Worm (Caenorhabditis elegans): ENCODE results near the gene C08F1.10.
"Not testable (repeated sequence)": the region's sequence is repeated elsewhere in the genome, so short reads cannot be mapped to it uniquely, and the experiment has no call there.

The C08F1.10 gene

DNA sequence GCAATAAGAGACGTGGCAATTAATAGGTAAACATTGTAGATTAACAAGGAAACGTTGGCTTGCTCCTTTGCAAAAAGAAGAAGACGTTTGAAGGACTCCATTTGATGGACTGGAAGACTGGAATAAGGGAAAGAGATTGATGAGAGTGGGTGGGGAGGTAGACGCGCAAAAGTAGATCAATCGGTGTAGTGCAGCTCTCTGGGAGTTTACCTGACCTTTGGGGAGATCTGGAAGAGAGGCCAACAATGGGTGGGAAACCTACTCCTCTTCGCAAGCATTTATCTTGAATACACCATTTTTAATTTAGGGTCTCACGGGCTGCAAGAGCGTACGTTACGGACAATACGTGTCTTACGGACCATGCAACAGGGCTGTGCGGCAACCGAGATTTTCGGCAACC is 20.2 kb upstream of the C08F1.10 start, which contains the start of gene C08F1.12:
TSS of gene C08F1.12 (minus strand) at position 101 of the 400 bp plus-strand sequence.
- TF ChIP-seq ztf-29 (GFP tag; IDR thresholded peaks at IDR 0.05), result no peak
- no peak for TF ChIP-seq klf-2 (GFP tag; conservative IDR thresholded peaks at IDR 0.05)
- TF ChIP-seq cog-1 (tag; optimal IDR thresholded peaks at IDR 0.05), result no peak
- no peak for TF ChIP-seq med-1 (GFP tag; optimal IDR thresholded peaks at IDR 0.05; ENCODE audit: insufficient read depth)
- TF ChIP-seq ref-1 (GFP tag; conservative IDR thresholded peaks at IDR 0.05), result no peak
- TF ChIP-seq tab-1 (GFP tag; IDR thresholded peaks at IDR 0.05), result no peak
- TF ChIP-seq ztf-23 (GFP tag; IDR thresholded peaks at IDR 0.05), result no peak
- no peak for TF ChIP-seq flt-1 (GFP tag; IDR thresholded peaks at IDR 0.05)
- no peak for TF ChIP-seq T22C8.4 (GFP tag; IDR thresholded peaks at IDR 0.05)

ce11 chrII:1788087-1788486 is 2.0 kb upstream of the C08F1.10 start, which contains the start of the genes C08F1.6 and fbxb-13:
Gene C08F1.6, minus strand, starts transcription at chrII:1788187.
Gene fbxb-13, plus strand, starts transcription at chrII:1788277.
- TF ChIP-seq ref-1 (GFP tag; conservative IDR thresholded peaks at IDR 0.05) (no peak), cog-1 (tag; optimal IDR thresholded peaks at IDR 0.05) (no peak), med-1 (GFP tag; optimal IDR thresholded peaks at IDR 0.05; ENCODE audit: insufficient read depth) (no peak), ztf-29 (GFP tag; IDR thresholded peaks at IDR 0.05) (no peak)

- TF ChIP-seq med-1 (GFP tag; optimal IDR thresholded peaks at IDR 0.05; ENCODE audit: insufficient read depth) (no peak), cog-1 (tag; optimal IDR thresholded peaks at IDR 0.05) (no peak), tab-1 (GFP tag; IDR thresholded peaks at IDR 0.05) (no peak), ztf-23 (GFP tag; IDR thresholded peaks at IDR 0.05) (no peak)
These were observed 1.1 kb upstream of the C08F1.10 start for ce11 chrII:1787208-1787607.

ce11 chrII:1784799-1785198 is 1.3 kb downstream of the C08F1.10 start, which contains the start of gene C08F1.11:
Gene C08F1.11, minus strand, starts transcription at chrII:1784899.
- TF ChIP-seq ztf-23 (GFP tag; IDR thresholded peaks at IDR 0.05) (no peak), ztf-29 (GFP tag; IDR thresholded peaks at IDR 0.05) (no peak), cog-1 (tag; optimal IDR thresholded peaks at IDR 0.05) (no peak), flt-1 (GFP tag; IDR thresholded peaks at IDR 0.05) (no peak), tab-1 (GFP tag; IDR thresholded peaks at IDR 0.05) (no peak), klf-2 (GFP tag; conservative IDR thresholded peaks at IDR 0.05) (no peak), med-1 (GFP tag; optimal IDR thresholded peaks at IDR 0.05; ENCODE audit: insufficient read depth) (no peak), T22C8.4 (GFP tag; IDR thresholded peaks at IDR 0.05) (no peak), ref-1 (GFP tag; conservative IDR thresholded peaks at IDR 0.05) (no peak)

- TF ChIP-seq med-1 (GFP tag; optimal IDR thresholded peaks at IDR 0.05; ENCODE audit: insufficient read depth), result no peak
- no peak for TF ChIP-seq T22C8.4 (GFP tag; IDR thresholded peaks at IDR 0.05)
- no peak for TF ChIP-seq ztf-29 (GFP tag; IDR thresholded peaks at IDR 0.05)
- no peak for TF ChIP-seq ztf-23 (GFP tag; IDR thresholded peaks at IDR 0.05)
- no peak for TF ChIP-seq tab-1 (GFP tag; IDR thresholded peaks at IDR 0.05)
- no peak for TF ChIP-seq ref-1 (GFP tag; conservative IDR thresholded peaks at IDR 0.05)
- no peak for TF ChIP-seq cog-1 (tag; optimal IDR thresholded peaks at IDR 0.05)
- no peak for TF ChIP-seq klf-2 (GFP tag; conservative IDR thresholded peaks at IDR 0.05)
- TF ChIP-seq flt-1 (GFP tag; IDR thresholded peaks at IDR 0.05), result no peak
These were observed 3.6 kb downstream of the C08F1.10 start, which contains the start of gene math-4 for ce11 chrII:1782474-1782873. Gene math-4, minus strand, starts transcription at chrII:1782574.

ce11 chrII:1775234-1775633 is 10.9 kb downstream of the C08F1.10 start, which contains the start of gene F36H5.14:
Gene F36H5.14, plus strand, starts transcription at chrII:1775534.
- TF ChIP-seq tab-1 (GFP tag; IDR thresholded peaks at IDR 0.05); ref-1 (GFP tag; conservative IDR thresholded peaks at IDR 0.05); cog-1 (tag; optimal IDR thresholded peaks at IDR 0.05): not testable (repeated sequence)

ce11 chrII:1771785-1772184 is 14.3 kb downstream of the C08F1.10 start, which contains the start of gene math-3:
Gene math-3, plus strand, starts transcription at chrII:1772085.
- TF ChIP-seq tab-1 (GFP tag; IDR thresholded peaks at IDR 0.05) (no peak), ref-1 (GFP tag; conservative IDR thresholded peaks at IDR 0.05) (no peak), ztf-23 (GFP tag; IDR thresholded peaks at IDR 0.05) (no peak), med-1 (GFP tag; optimal IDR thresholded peaks at IDR 0.05; ENCODE audit: insufficient read depth) (no peak), cog-1 (tag; optimal IDR thresholded peaks at IDR 0.05) (no peak), ztf-29 (GFP tag; IDR thresholded peaks at IDR 0.05) (no peak), klf-2 (GFP tag; conservative IDR thresholded peaks at IDR 0.05) (no peak), flt-1 (GFP tag; IDR thresholded peaks at IDR 0.05) (no peak), T22C8.4 (GFP tag; IDR thresholded peaks at IDR 0.05) (no peak)

DNA sequence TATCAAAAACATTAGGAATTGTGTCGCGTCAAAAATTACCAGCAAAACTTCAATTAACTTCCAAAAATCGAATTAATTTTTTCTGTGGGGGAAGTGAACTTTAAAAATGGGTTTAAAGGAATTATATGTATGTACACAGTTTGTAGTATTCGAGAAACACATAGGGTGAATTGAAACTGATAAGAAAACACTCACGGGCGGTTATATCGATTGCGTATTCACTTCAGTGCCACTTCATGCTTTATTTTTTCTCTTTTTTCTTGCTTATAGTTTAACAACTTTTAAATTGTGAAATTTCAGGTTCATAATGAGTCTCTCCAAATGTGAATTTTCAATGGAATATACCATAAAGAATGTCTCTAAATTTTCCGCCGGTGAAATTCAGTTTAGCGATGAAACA is 14.8 kb downstream of the C08F1.10 start, which contains the start of gene math-26:
TSS of gene math-26 (plus strand) at position 301 of the 400 bp plus-strand sequence.
- TF ChIP-seq med-1 (GFP tag; optimal IDR thresholded peaks at IDR 0.05; ENCODE audit: insufficient read depth); T22C8.4 (GFP tag; IDR thresholded peaks at IDR 0.05); ztf-29 (GFP tag; IDR thresholded peaks at IDR 0.05): not testable (repeated sequence)

DNA sequence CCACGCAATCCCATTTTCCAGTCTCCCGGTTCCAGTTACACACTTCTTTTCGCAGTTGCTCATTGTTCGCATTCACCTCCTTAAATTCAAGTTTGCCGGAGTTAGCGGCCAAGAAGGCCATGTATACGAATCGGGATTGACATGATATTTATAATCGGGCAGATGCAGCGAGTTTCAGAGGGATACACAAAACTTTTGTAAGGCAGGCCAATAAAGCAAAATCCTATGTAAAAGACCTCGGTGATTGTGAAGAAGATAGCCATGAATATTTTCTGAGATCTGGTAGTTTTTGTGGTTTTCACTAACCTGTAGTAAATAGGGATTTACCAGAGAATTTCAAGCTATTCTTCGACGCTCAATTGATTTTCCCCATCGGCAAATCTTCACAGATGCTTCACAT is 19.4 kb downstream of the C08F1.10 start:
- TF ChIP-seq cog-1 (tag; optimal IDR thresholded peaks at IDR 0.05), result no peak
- no peak for TF ChIP-seq ref-1 (GFP tag; conservative IDR thresholded peaks at IDR 0.05)
- TF ChIP-seq flt-1 (GFP tag; IDR thresholded peaks at IDR 0.05), result no peak
- no peak for TF ChIP-seq T22C8.4 (GFP tag; IDR thresholded peaks at IDR 0.05)
- TF ChIP-seq tab-1 (GFP tag; IDR thresholded peaks at IDR 0.05), result no peak
- no peak for TF ChIP-seq med-1 (GFP tag; optimal IDR thresholded peaks at IDR 0.05; ENCODE audit: insufficient read depth)
- TF ChIP-seq ztf-29 (GFP tag; IDR thresholded peaks at IDR 0.05), result no peak
- no peak for TF ChIP-seq ztf-23 (GFP tag; IDR thresholded peaks at IDR 0.05)
- TF ChIP-seq klf-2 (GFP tag; conservative IDR thresholded peaks at IDR 0.05), result no peak

- TF ChIP-seq ztf-23 (GFP tag; IDR thresholded peaks at IDR 0.05) (no peak), flt-1 (GFP tag; IDR thresholded peaks at IDR 0.05) (no peak), klf-2 (GFP tag; conservative IDR thresholded peaks at IDR 0.05) (no peak), med-1 (GFP tag; optimal IDR thresholded peaks at IDR 0.05; ENCODE audit: insufficient read depth) (no peak), cog-1 (tag; optimal IDR thresholded peaks at IDR 0.05) (no peak), T22C8.4 (GFP tag; IDR thresholded peaks at IDR 0.05) (no peak), tab-1 (GFP tag; IDR thresholded peaks at IDR 0.05) (no peak)
These were observed 23.0 kb downstream of the C08F1.10 start, which contains the start of gene math-28 for ce11 chrII:1763072-1763471. Gene math-28, plus strand, starts transcription at chrII:1763372.
